Fruit fly (Drosophila melanogaster): ENCODE measurements around the gene trh.

Gene trh

DNA sequence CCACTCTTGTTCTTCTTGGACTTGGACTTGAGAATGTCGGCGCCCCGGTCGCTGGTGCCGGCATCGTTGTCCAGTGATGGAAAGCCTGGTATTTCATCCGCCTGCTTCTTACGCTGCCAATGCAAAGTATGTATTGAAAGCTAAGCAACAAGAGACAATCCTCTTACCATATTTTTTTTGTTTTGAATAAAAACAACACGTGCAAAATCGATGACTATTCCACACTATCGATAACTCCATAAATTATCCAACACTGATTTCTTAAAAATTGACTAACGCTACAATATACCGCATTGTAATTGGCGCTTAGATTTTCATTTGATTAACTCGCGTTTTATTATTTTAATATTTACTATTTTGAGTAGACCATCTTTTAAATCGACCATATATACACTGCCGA is 67.9 kb downstream of the trh start, which contains the start of gene CG32344 (continued):
- TF ChIP-seq CG13775 (GFP tag; optimal IDR thresholded peaks at IDR 0.05) (no peak), ttk (GFP tag; IDR thresholded peaks at IDR 0.05) (no peak), lilli (GFP tag; optimal IDR thresholded peaks at IDR 0.05) (no peak), Dbx (GFP tag; IDR thresholded peaks at IDR 0.05) (no peak), grau (tag; optimal IDR thresholded peaks at IDR 0.05) (no peak), Fer2 (tag; optimal IDR thresholded peaks at IDR 0.05) (no peak), gem (tag; optimal IDR thresholded peaks at IDR 0.05) (no peak), zf30C (GFP tag; optimal IDR thresholded peaks at IDR 0.05) (no peak), corto (GFP tag; optimal IDR thresholded peaks at IDR 0.05) (no peak), zfh1 (GFP tag; IDR thresholded peaks at IDR 0.05) (no peak), CG30403 (GFP tag; optimal IDR thresholded peaks at IDR 0.05) (no peak), disco-r (GFP tag; optimal IDR thresholded peaks at IDR 0.05) (no peak), CG1603 (tag; optimal IDR thresholded peaks at IDR 0.05) (peak; percentile 41), h (optimal IDR thresholded peaks at IDR 0.05) (no peak), gt (GFP tag; IDR thresholded peaks at IDR 0.05) (no peak), Eip74EF (GFP tag; optimal IDR thresholded peaks at IDR 0.05) (no peak), CG7786 (GFP tag; optimal IDR thresholded peaks at IDR 0.05) (no peak), Dek (tag; optimal IDR thresholded peaks at IDR 0.05) (no peak), sim (GFP tag; IDR thresholded peaks at IDR 0.05) (no peak), knrl (GFP tag; IDR thresholded peaks at IDR 0.05; ENCODE audit: partially characterized antibody) (peak; percentile 56; the same call in 2 of the 3 replicates), hth (optimal IDR thresholded peaks at IDR 0.05) (no peak), Atf-2 (GFP tag; optimal IDR thresholded peaks at IDR 0.05) (no peak), CG17385 (GFP tag; optimal IDR thresholded peaks at IDR 0.05) (peak; percentile 70), H15 (GFP tag; IDR thresholded peaks at IDR 0.05) (no peak), CG10654 (GFP tag; optimal IDR thresholded peaks at IDR 0.05) (no peak), bsh (GFP tag; optimal IDR thresholded peaks at IDR 0.05) (no peak), pan (optimal IDR thresholded peaks at IDR 0.05) (no peak), pan (GFP tag; optimal IDR thresholded peaks at IDR 0.05 in 1 of 2, IDR thresholded peaks at IDR 0.05 in 1 of 2) (no peak), CG14860 (GFP tag; IDR thresholded peaks at IDR 0.05; ENCODE audit: partially characterized antibody) (peak; percentile 59), CG9932 (GFP tag; IDR thresholded peaks at IDR 0.05) (no peak), CG8388 (GFP tag; optimal IDR thresholded peaks at IDR 0.05) (no peak), CG33557 (GFP tag; optimal IDR thresholded peaks at IDR 0.05) (no peak), ato (GFP tag; IDR thresholded peaks at IDR 0.05; ENCODE audit: partially characterized antibody) (peak; percentile 29; the same call in 1 of the 2 replicates), danr (GFP tag; IDR thresholded peaks at IDR 0.05) (no peak), psq (GFP tag; optimal IDR thresholded peaks at IDR 0.05) (no peak), CG3995 (GFP tag; optimal IDR thresholded peaks at IDR 0.05) (no peak), MTF-1 (GFP tag; optimal IDR thresholded peaks at IDR 0.05; ENCODE audit: borderline replicate concordance) (no peak), Rfx (GFP tag; IDR thresholded peaks at IDR 0.05) (0 out of 2 replicates have a peak, but pooled peaks have one; percentile 13), CG3847 (GFP tag; IDR thresholded peaks at IDR 0.05) (no peak), Myb (GFP tag; optimal IDR thresholded peaks at IDR 0.05) (peak; percentile 54), CG10431 (GFP tag; optimal IDR thresholded peaks at IDR 0.05) (no peak), Mad (GFP tag; optimal IDR thresholded peaks at IDR 0.05) (no peak), CG16779 (GFP tag; IDR thresholded peaks at IDR 0.05) (no peak), ind (GFP tag; optimal IDR thresholded peaks at IDR 0.05) (no peak), cad (GFP tag; optimal IDR thresholded peaks at IDR 0.05) (no peak), CG9727 (GFP tag; optimal IDR thresholded peaks at IDR 0.05) (no peak), Camta (GFP tag; optimal IDR thresholded peaks at IDR 0.05) (no peak), lbe (GFP tag; optimal IDR thresholded peaks at IDR 0.05) (peak; percentile 41), CG2120 (GFP tag; optimal IDR thresholded peaks at IDR 0.05) (peak; percentile 18), D (optimal IDR thresholded peaks at IDR 0.05) (no peak), D (GFP tag; optimal IDR thresholded peaks at IDR 0.05) (no peak), dmrt11E (tag; optimal IDR thresholded peaks at IDR 0.05) (no peak), NC2α (GFP tag; optimal IDR thresholded peaks at IDR 0.05) (no peak)
